Worm (Caenorhabditis elegans): Measurements from ENCODE around the gene hipr-1.
A peak's percentile ranks its signal among the peaks of the same experiment; 100 is the strongest.

The hipr-1 gene

DNA sequence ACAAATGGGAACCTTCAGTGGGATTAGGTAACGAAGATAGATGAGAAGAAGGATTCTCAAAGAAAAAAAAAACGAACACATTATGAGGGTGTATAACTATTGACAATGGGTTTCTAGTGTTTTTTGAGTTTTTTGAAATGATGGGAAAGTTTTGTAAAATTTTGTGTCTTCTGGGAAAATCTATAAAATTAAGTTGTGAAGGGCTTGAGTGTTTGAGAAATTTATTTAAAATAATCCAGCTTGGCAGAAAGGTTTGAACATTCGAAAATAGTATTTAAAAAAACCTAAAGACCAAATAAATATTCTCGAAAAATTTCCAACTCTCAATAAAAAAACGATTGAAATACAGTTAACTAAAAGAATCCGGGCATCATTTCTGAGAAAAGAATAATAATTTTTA lies 25.2 kb downstream of the hipr-1 start:
- no peak for TF ChIP-seq nhr-11 (tag; optimal IDR thresholded peaks at IDR 0.05)
- TF ChIP-seq ceh-34 (tag; optimal IDR thresholded peaks at IDR 0.05): no peak
- no peak for TF ChIP-seq npax-4 (tag; optimal IDR thresholded peaks at IDR 0.05)
- TF ChIP-seq lim-6 (tag; optimal IDR thresholded peaks at IDR 0.05): no peak
- TF ChIP-seq che-1 (tag; optimal IDR thresholded peaks at IDR 0.05): no peak
- TF ChIP-seq ztf-16 (tag; optimal IDR thresholded peaks at IDR 0.05): no peak
- no peak for TF ChIP-seq ceh-22 (tag; optimal IDR thresholded peaks at IDR 0.05)
- no peak for TF ChIP-seq pha-4 (tag; optimal IDR thresholded peaks at IDR 0.05)
- TF ChIP-seq K02D7.2 (tag; optimal IDR thresholded peaks at IDR 0.05): no peak
- TF ChIP-seq C38D4.7 (GFP tag; optimal IDR thresholded peaks at IDR 0.05): no peak
- TF ChIP-seq fkh-10 (GFP tag; optimal IDR thresholded peaks at IDR 0.05): no peak
- no peak for TF ChIP-seq gmeb-2 (tag; optimal IDR thresholded peaks at IDR 0.05)
- no peak for TF ChIP-seq pqm-1 (tag; optimal IDR thresholded peaks at IDR 0.05)
- TF ChIP-seq unc-42 (tag; optimal IDR thresholded peaks at IDR 0.05): no peak
- no peak for TF ChIP-seq tbx-2 (tag; optimal IDR thresholded peaks at IDR 0.05)
- TF ChIP-seq pros-1 (tag; optimal IDR thresholded peaks at IDR 0.05): no peak
- no peak for TF ChIP-seq ref-2 (tag; optimal IDR thresholded peaks at IDR 0.05)
- TF ChIP-seq hlh-6 (tag; optimal IDR thresholded peaks at IDR 0.05): no peak

- TF ChIP-seq F13H6.1 (tag; optimal IDR thresholded peaks at IDR 0.05) (no peak), elt-2 (tag; optimal IDR thresholded peaks at IDR 0.05) (peak; percentile 75), che-1 (tag; optimal IDR thresholded peaks at IDR 0.05) (no peak), pag-3 (tag; optimal IDR thresholded peaks at IDR 0.05; ENCODE audit: borderline replicate concordance) (no peak), unc-55 (GFP tag; optimal IDR thresholded peaks at IDR 0.05) (no peak), nfya-1 (tag; optimal IDR thresholded peaks at IDR 0.05) (no peak), gmeb-2 (tag; optimal IDR thresholded peaks at IDR 0.05) (no peak), mec-3 (tag; optimal IDR thresholded peaks at IDR 0.05; ENCODE audit: borderline replicate concordance) (no peak)
Measured at ce11 chrIII:8748620-8749019, 28.6 kb downstream of the hipr-1 start.

- TF ChIP-seq tbx-2 (tag; optimal IDR thresholded peaks at IDR 0.05): peak; percentile 4
- peak; percentile 26 for TF ChIP-seq F13H6.1 (tag; optimal IDR thresholded peaks at IDR 0.05)
- TF ChIP-seq dve-1 (tag; optimal IDR thresholded peaks at IDR 0.05): peak; percentile 17
- TF ChIP-seq ceh-45 (GFP tag; IDR thresholded peaks at IDR 0.05): no peak
- TF ChIP-seq ceh-18 (tag; optimal IDR thresholded peaks at IDR 0.05): peak; percentile 6
- peak; percentile 33 for TF ChIP-seq pqm-1 (tag; optimal IDR thresholded peaks at IDR 0.05)
Measured at ce11 chrIII:8749487-8749886, 29.5 kb downstream of the hipr-1 start, which contains the start of gene sma-2. Gene sma-2, plus strand, starts transcription at chrIII:8749680.

DNA sequence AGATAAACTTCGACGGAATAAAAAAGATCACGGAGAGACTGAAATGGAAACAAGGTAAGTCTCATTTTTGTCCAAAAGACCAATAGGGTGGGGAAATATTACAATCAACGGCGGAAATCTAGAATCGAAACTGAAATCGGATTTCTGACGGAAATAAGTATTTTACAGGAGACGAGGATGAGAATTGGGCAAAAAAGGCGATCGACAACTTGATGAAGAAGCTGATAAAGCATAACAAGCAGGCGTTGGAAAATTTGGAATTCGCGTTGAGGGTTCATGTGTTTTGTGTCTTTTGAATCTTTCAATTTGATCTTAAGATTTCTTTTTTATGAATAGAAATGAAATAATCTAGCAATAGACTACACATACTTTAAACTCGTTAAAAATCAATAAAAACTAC lies 30.6 kb downstream of the hipr-1 start, which contains the start of gene ugtp-1:
Gene ugtp-1 (minus strand): TSS at position 101 of the 400 bp plus-strand sequence.
- no peak for TF ChIP-seq sox-2 (GFP tag; IDR thresholded peaks at IDR 0.05)
- no peak for TF ChIP-seq pag-3 (tag; optimal IDR thresholded peaks at IDR 0.05; ENCODE audit: borderline replicate concordance)
- no peak for TF ChIP-seq hlh-13 (GFP tag; optimal IDR thresholded peaks at IDR 0.05)
- TF ChIP-seq nhr-232 (tag; optimal IDR thresholded peaks at IDR 0.05): no peak
- no peak for TF ChIP-seq ceh-48 (tag; optimal IDR thresholded peaks at IDR 0.05)
- no peak for TF ChIP-seq ceh-9 (tag; optimal IDR thresholded peaks at IDR 0.05)
- no peak for TF ChIP-seq fkh-6 (tag; optimal IDR thresholded peaks at IDR 0.05)
- TF ChIP-seq unc-42 (tag; optimal IDR thresholded peaks at IDR 0.05): no peak
- TF ChIP-seq npax-4 (tag; optimal IDR thresholded peaks at IDR 0.05): no peak

DNA sequence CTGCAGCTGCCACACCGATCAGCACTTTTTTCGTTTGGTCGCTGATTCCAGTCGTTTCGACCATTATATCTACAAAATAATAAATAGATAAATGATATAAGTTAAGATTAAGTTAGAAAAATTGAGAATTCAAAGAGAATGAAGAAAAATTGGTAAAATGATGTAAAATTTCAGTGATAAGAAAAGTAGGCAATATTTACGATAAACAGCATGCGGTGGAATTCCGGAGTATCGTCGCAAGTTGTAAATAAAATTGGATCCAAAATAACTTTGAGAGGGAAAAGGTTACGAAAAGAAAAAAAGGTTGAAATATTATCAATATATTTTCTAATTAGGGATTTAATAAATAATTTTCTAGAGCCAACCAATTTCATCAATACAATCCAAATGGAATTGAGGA lies 34.7 kb downstream of the hipr-1 start, which contains the start of gene tomm-70:
Gene tomm-70 (minus strand): TSS at position 69 of the 400 bp plus-strand sequence.
- no peak for TF ChIP-seq nhr-11 (tag; optimal IDR thresholded peaks at IDR 0.05)
- peak; percentile 21 for TF ChIP-seq elt-2 (tag; optimal IDR thresholded peaks at IDR 0.05)
- no peak for TF ChIP-seq unc-86 (tag; optimal IDR thresholded peaks at IDR 0.05)
